Worm (Caenorhabditis elegans) whole organism, L3 larva: ENCODE measurements around the gene fndc-1.

ENCODE experiments used
- aly-2 ChIP-seq: fragments of 150-350 bp; optimal IDR thresholded peaks from 2 replicates; lab custom pipeline; 2014; ENCODE audit warnings: missing biosample characterization, missing genetic modification characterization
- egl-5 ChIP-seq: fragments of 150-350 bp; optimal IDR thresholded peaks from 2 replicates; lab custom pipeline; 2017; ENCODE audit warnings: missing biosample characterization, missing genetic modification reagents, missing genetic modification characterization, inconsistent platforms
- elt-1 ChIP-seq: fragments of 150-350 bp; optimal IDR thresholded peaks from 2 replicates; lab custom pipeline; 2014; ENCODE audit warnings: missing biosample characterization, missing genetic modification characterization
- fkh-10 ChIP-seq: sonication (generic microtip); optimal IDR thresholded peaks from 2 replicates; lab custom pipeline; 2017; ENCODE audit warnings: missing biosample characterization, missing genetic modification reagents, missing genetic modification characterization
- lsy-12 ChIP-seq: sonication (generic microtip); optimal IDR thresholded peaks from 2 replicates; lab custom pipeline; 2016; ENCODE audit warnings: mild to moderate bottlenecking, missing genetic modification characterization, missing compliant biosample characterization
- pha-4 ChIP-seq: fragments of 150-350 bp; optimal IDR thresholded peaks from 2 replicates; lab custom pipeline; 2014; ENCODE audit warnings: missing biosample characterization, missing genetic modification reagents, missing genetic modification characterization
- unc-39 ChIP-seq: sonication (generic microtip); optimal IDR thresholded peaks from 4 replicates; lab custom pipeline; 2017; ENCODE audit warnings: missing biosample characterization, missing genetic modification characterization
- zag-1 ChIP-seq: fragments of 150-350 bp; optimal IDR thresholded peaks from 2 replicates; lab custom pipeline; 2014; ENCODE audit warnings: missing biosample characterization, missing genetic modification characterization
- ztf-11 ChIP-seq: fragments of 150-350 bp; optimal IDR thresholded peaks from 2 replicates; lab custom pipeline; 2014; ENCODE audit warnings: missing biosample characterization, missing genetic modification characterization

- TF ChIP-seq unc-39 (no peak), egl-5 (tag; lab: Kevin White, UChicago) (no peak), lsy-12 (no peak), fkh-10 (no peak), aly-2 (no peak), pha-4 (tag; lab: Kevin White, UChicago) (no peak), ztf-11 (tag; lab: Kevin White, UChicago) (no peak), elt-1 (tag; lab: Kevin White, UChicago) (no peak), zag-1 (no peak)
Measured at ce11 chrII:11188026-11188425, 49.1 kb downstream of the fndc-1 start, which contains the start of gene F37H8.5.
